Fruit fly (Drosophila melanogaster): ENCODE data around the gene CG8927.

Gene CG8927

dm6 chr3R:16224415-16225165, 43.8 kb downstream of the CG8927 start (continued):
- TF ChIP-seq nerfin-2 (GFP tag; IDR thresholded peaks at IDR 0.05; ENCODE audit: partially characterized antibody) (no peak), onecut (GFP tag; IDR thresholded peaks at IDR 0.05) (peak; percentile 95), CG14965 (GFP tag; optimal IDR thresholded peaks at IDR 0.05; ENCODE audit: borderline replicate concordance) (peak; percentile 87), zen2 (GFP tag; IDR thresholded peaks at IDR 0.05; ENCODE audit: partially characterized antibody) (no peak), btn (GFP tag; optimal IDR thresholded peaks at IDR 0.05) (peak; percentile 96), vnd (GFP tag; IDR thresholded peaks at IDR 0.05; ENCODE audit: partially characterized antibody) (no peak), Sox100B (GFP tag; optimal IDR thresholded peaks at IDR 0.05) (peak; percentile 97), disco-r (GFP tag; optimal IDR thresholded peaks at IDR 0.05) (peak; percentile 96), kay (GFP tag; optimal IDR thresholded peaks at IDR 0.05) (peak; percentile 96), Poxn (GFP tag; IDR thresholded peaks at IDR 0.05) (no peak), fd102C (GFP tag; optimal IDR thresholded peaks at IDR 0.05) (peak; percentile 44), jumu (GFP tag; optimal IDR thresholded peaks at IDR 0.05) (peak; percentile 98), Ets97D (GFP tag; optimal IDR thresholded peaks at IDR 0.05) (peak; percentile 89), tio (GFP tag; optimal IDR thresholded peaks at IDR 0.05) (peak; percentile 94), lilli (GFP tag; optimal IDR thresholded peaks at IDR 0.05) (peak; percentile 98), CG3847 (GFP tag; IDR thresholded peaks at IDR 0.05) (no peak), exex (tag; optimal IDR thresholded peaks at IDR 0.05) (peak; percentile 75), Ssrp (tag; optimal IDR thresholded peaks at IDR 0.05) (peak; percentile 97), Sox102F (GFP tag; optimal IDR thresholded peaks at IDR 0.05) (peak; percentile 98), sim (GFP tag; IDR thresholded peaks at IDR 0.05) (no peak), tup (GFP tag; optimal IDR thresholded peaks at IDR 0.05) (peak; percentile 93), esg (GFP tag; conservative IDR thresholded peaks at IDR 0.05) (no peak), CG7357 (GFP tag; IDR thresholded peaks at IDR 0.05) (peak; percentile 94), Nf-YB (GFP tag; optimal IDR thresholded peaks at IDR 0.05) (peak; percentile 88), CG8388 (GFP tag; optimal IDR thresholded peaks at IDR 0.05) (peak; percentile 98), CG3995 (GFP tag; optimal IDR thresholded peaks at IDR 0.05) (peak; percentile 60), B-H1 (GFP tag; IDR thresholded peaks at IDR 0.05) (no peak), pum (GFP tag; optimal IDR thresholded peaks at IDR 0.05) (peak; percentile 97), ems (GFP tag; optimal IDR thresholded peaks at IDR 0.05) (peak; percentile 97), pan (optimal IDR thresholded peaks at IDR 0.05) (no peak), pan (GFP tag; optimal IDR thresholded peaks at IDR 0.05 in 1 of 2, IDR thresholded peaks at IDR 0.05 in 1 of 2) (no peak), hth (optimal IDR thresholded peaks at IDR 0.05) (no peak), CG6791 (GFP tag; IDR thresholded peaks at IDR 0.05; ENCODE audit: partially characterized antibody) (no peak), CG10431 (GFP tag; optimal IDR thresholded peaks at IDR 0.05) (peak; percentile 95), gcm2 (GFP tag; optimal IDR thresholded peaks at IDR 0.05) (peak; percentile 93), Rx (GFP tag; IDR thresholded peaks at IDR 0.05) (no peak), klu (GFP tag; IDR thresholded peaks at IDR 0.05) (no peak), org-1 (GFP tag; optimal IDR thresholded peaks at IDR 0.05) (peak; percentile 97), CG18011 (GFP tag; optimal IDR thresholded peaks at IDR 0.05) (peak; percentile 88), Rfx (GFP tag; IDR thresholded peaks at IDR 0.05) (no peak), H15 (GFP tag; IDR thresholded peaks at IDR 0.05) (no peak), CG1792 (GFP tag; optimal IDR thresholded peaks at IDR 0.05) (peak; percentile 97), HLH54F (GFP tag; optimal IDR thresholded peaks at IDR 0.05) (peak; percentile 96), kni (GFP tag; optimal IDR thresholded peaks at IDR 0.05) (peak; percentile 81), Adf1 (GFP tag; IDR thresholded peaks at IDR 0.05) (no peak), D19B (GFP tag; optimal IDR thresholded peaks at IDR 0.05) (peak; percentile 88), sc (optimal IDR thresholded peaks at IDR 0.05) (no peak), sc (GFP tag; optimal IDR thresholded peaks at IDR 0.05) (peak; percentile 97), CG12391 (tag; optimal IDR thresholded peaks at IDR 0.05) (peak; percentile 99), CG12769 (tag; optimal IDR thresholded peaks at IDR 0.05) (peak; percentile 88)
